Fruit fly (Drosophila melanogaster): ENCODE measurements around the gene CG45064.

CG45064 gene

dm6 chrX:14882536-14883118 is at the start of gene CG45064, which contains the start of gene CG45065:
Gene CG45064 (minus strand): TSS chrX:14882586.
Gene CG45065 (minus strand): TSS chrX:14882586.
- TF ChIP-seq Myc (optimal IDR thresholded peaks at IDR 0.05) (no peak), psq (optimal IDR thresholded peaks at IDR 0.05) (no peak), h (optimal IDR thresholded peaks at IDR 0.05) (no peak), insv (optimal IDR thresholded peaks at IDR 0.05) (no peak), Sin3A (optimal IDR thresholded peaks at IDR 0.05) (no peak), ttk (optimal IDR thresholded peaks at IDR 0.05) (no peak)

- TF ChIP-seq h (optimal IDR thresholded peaks at IDR 0.05) (no peak), insv (optimal IDR thresholded peaks at IDR 0.05) (no peak), Myc (optimal IDR thresholded peaks at IDR 0.05) (no peak), psq (optimal IDR thresholded peaks at IDR 0.05) (no peak), ttk (optimal IDR thresholded peaks at IDR 0.05) (no peak), Sin3A (optimal IDR thresholded peaks at IDR 0.05) (no peak)
These were observed 48.9 kb upstream of the CG45064 start for dm6 chrX:14931296-14931695.

- TF ChIP-seq insv (optimal IDR thresholded peaks at IDR 0.05): no peak
- no peak for TF ChIP-seq Myc (optimal IDR thresholded peaks at IDR 0.05)
- no peak for TF ChIP-seq ttk (optimal IDR thresholded peaks at IDR 0.05)
- TF ChIP-seq psq (optimal IDR thresholded peaks at IDR 0.05): no peak
These were observed 47.4 kb upstream of the CG45064 start for dm6 chrX:14929813-14930212.

- no peak for TF ChIP-seq psq (optimal IDR thresholded peaks at IDR 0.05)
- TF ChIP-seq ttk (optimal IDR thresholded peaks at IDR 0.05): no peak
- no peak for TF ChIP-seq Myc (optimal IDR thresholded peaks at IDR 0.05)
- no peak for TF ChIP-seq Sin3A (optimal IDR thresholded peaks at IDR 0.05)
- no peak for TF ChIP-seq insv (optimal IDR thresholded peaks at IDR 0.05)
- TF ChIP-seq h (optimal IDR thresholded peaks at IDR 0.05): no peak
These were observed 46.5 kb upstream of the CG45064 start, which contains the start of gene CG32591 for dm6 chrX:14928844-14929243. Gene CG32591 (minus strand): TSS chrX:14928944.

dm6 chrX:14923277-14924019 is 41.1 kb upstream of the CG45064 start, which contains the start of gene CG9503:
Gene CG9503 (minus strand): TSS chrX:14923493.
- TF ChIP-seq Myc (optimal IDR thresholded peaks at IDR 0.05) (no peak), psq (optimal IDR thresholded peaks at IDR 0.05) (no peak), ttk (optimal IDR thresholded peaks at IDR 0.05) (no peak), Sin3A (optimal IDR thresholded peaks at IDR 0.05) (no peak), h (optimal IDR thresholded peaks at IDR 0.05) (no peak), insv (optimal IDR thresholded peaks at IDR 0.05) (no peak)

dm6 chrX:14922396-14923276 is 40.2 kb upstream of the CG45064 start:
- TF ChIP-seq ttk (optimal IDR thresholded peaks at IDR 0.05) (no peak), Myc (optimal IDR thresholded peaks at IDR 0.05) (no peak), psq (optimal IDR thresholded peaks at IDR 0.05) (no peak)

dm6 chrX:14918750-14919247 is 36.4 kb upstream of the CG45064 start, which contains the start of gene Eo:
Gene Eo (minus strand): TSS chrX:14918800.
- TF ChIP-seq h (optimal IDR thresholded peaks at IDR 0.05) (no peak), Myc (optimal IDR thresholded peaks at IDR 0.05) (no peak), Sin3A (optimal IDR thresholded peaks at IDR 0.05) (no peak), ttk (optimal IDR thresholded peaks at IDR 0.05) (no peak), psq (optimal IDR thresholded peaks at IDR 0.05) (no peak), insv (optimal IDR thresholded peaks at IDR 0.05) (no peak)

dm6 chrX:14913706-14914303 is 31.4 kb upstream of the CG45064 start, which contains the start of gene CG12398:
Gene CG12398 (minus strand): TSS chrX:14913812.
- TF ChIP-seq ttk (optimal IDR thresholded peaks at IDR 0.05) (no peak), Sin3A (optimal IDR thresholded peaks at IDR 0.05) (no peak), psq (optimal IDR thresholded peaks at IDR 0.05) (no peak), insv (optimal IDR thresholded peaks at IDR 0.05) (no peak), h (optimal IDR thresholded peaks at IDR 0.05) (no peak), Myc (optimal IDR thresholded peaks at IDR 0.05) (no peak)

dm6 chrX:14910464-14911349 is 28.3 kb upstream of the CG45064 start, which contains the start of gene CG14406:
Gene CG14406 (minus strand): TSS chrX:14910845.
- TF ChIP-seq h (optimal IDR thresholded peaks at IDR 0.05): peak; percentile 84
- TF ChIP-seq insv (optimal IDR thresholded peaks at IDR 0.05): no peak
- no peak for TF ChIP-seq Myc (optimal IDR thresholded peaks at IDR 0.05)
- no peak for TF ChIP-seq psq (optimal IDR thresholded peaks at IDR 0.05)
- no peak for TF ChIP-seq ttk (optimal IDR thresholded peaks at IDR 0.05)

dm6 chrX:14909658-14910378 is 27.4 kb upstream of the CG45064 start, which contains the start of gene fiz:
Gene fiz (minus strand): TSS chrX:14909708.
- TF ChIP-seq Sin3A (optimal IDR thresholded peaks at IDR 0.05): no peak

All from Kc167 (cell line).